Worm (Caenorhabditis elegans) whole organism, L2 larva: Measurements from ENCODE around the gene C16A11.2.

Source experiments
- C34F6.9 ChIP-seq: fragments of 150-350 bp; optimal IDR thresholded peaks from 2 replicates; lab custom pipeline; 2014; ENCODE audit warnings: missing biosample characterization, missing genetic modification characterization
- R02D3.7 ChIP-seq: fragments of 150-350 bp; optimal IDR thresholded peaks from 2 replicates; lab custom pipeline; 2014; ENCODE audit warnings: missing biosample characterization, missing genetic modification characterization
- Y55F3AM.14 ChIP-seq: fragments of 200-800 bp; sonication (Bioruptor generic); optimal IDR thresholded peaks from 2 replicates; lab custom pipeline; 2018; ENCODE audit warnings: mild to moderate bottlenecking, missing genetic modification characterization, missing compliant biosample characterization
- ZK546.5 ChIP-seq: sonication (generic microtip); optimal IDR thresholded peaks from 2 replicates; lab custom pipeline; 2017; ENCODE audit warnings: missing biosample characterization, missing genetic modification characterization
- alr-1 ChIP-seq: fragments of 150-350 bp; optimal IDR thresholded peaks from 2 replicates; lab custom pipeline; 2014; ENCODE audit warnings: missing biosample characterization, missing genetic modification characterization
- aly-2 ChIP-seq: fragments of 150-350 bp; optimal IDR thresholded peaks from 2 replicates; lab custom pipeline; 2014; ENCODE audit warnings: missing biosample characterization, missing genetic modification characterization
- ama-1 ChIP-seq: fragments of 150-350 bp; optimal IDR thresholded peaks from 2 replicates; lab custom pipeline; 2018; ENCODE audit warnings: inconsistent platforms
- blmp-1 ChIP-seq: sonication (generic microtip); optimal IDR thresholded peaks from 2 replicates; lab custom pipeline; 2017; ENCODE audit warnings: missing genetic modification characterization, mild to moderate bottlenecking, missing compliant biosample characterization, antibody characterized with exemption, moderate library complexity; ENCODE audit not compliant: insufficient read depth
- ceh-16 ChIP-seq: fragments of 150-350 bp; optimal IDR thresholded peaks from 2 replicates; lab custom pipeline; 2014; ENCODE audit warnings: missing biosample characterization, missing genetic modification characterization
- ceh-82 ChIP-seq: fragments of 150-350 bp; optimal IDR thresholded peaks from 2 replicates; lab custom pipeline; 2014; ENCODE audit warnings: missing biosample characterization, missing genetic modification characterization
- crh-2 ChIP-seq: sonication (generic microtip); optimal IDR thresholded peaks from 2 replicates; lab custom pipeline; 2017; ENCODE audit warnings: missing biosample characterization, missing genetic modification characterization
- dmd-4 ChIP-seq: sonication (generic microtip); optimal IDR thresholded peaks from 2 replicates; lab custom pipeline; 2017; ENCODE audit warnings: missing biosample characterization, missing genetic modification characterization
- fos-1 ChIP-seq: fragments of 150-350 bp; optimal IDR thresholded peaks from 2 replicates; lab custom pipeline; 2014; ENCODE audit warnings: missing biosample characterization, missing genetic modification characterization
- gmeb-1 ChIP-seq: fragments of 150-350 bp; optimal IDR thresholded peaks from 2 replicates; lab custom pipeline; 2014; ENCODE audit warnings: missing biosample characterization, missing genetic modification characterization
- lin-13 ChIP-seq: fragments of 150-350 bp; optimal IDR thresholded peaks from 2 replicates; lab custom pipeline; 2014; ENCODE audit warnings: missing biosample characterization, missing genetic modification reagents, missing genetic modification characterization
- lsy-2 ChIP-seq, 2 experiments: fragments of 150-350 bp in 1 of 2; sonication (generic microtip) in 1 of 2; optimal IDR thresholded peaks; 2 replicates each; lab custom pipeline; 2014 to 2017; ENCODE audit warnings: missing biosample characterization in 2 of 2, missing genetic modification characterization in 2 of 2
- mab-5 ChIP-seq: fragments of 150-350 bp; optimal IDR thresholded peaks from 2 replicates; lab custom pipeline; 2014; ENCODE audit warnings: missing biosample characterization, missing genetic modification characterization
- mbf-1 ChIP-seq: sonication (generic microtip); optimal IDR thresholded peaks from 2 replicates; lab custom pipeline; 2017; ENCODE audit warnings: missing biosample characterization, missing genetic modification characterization
- mdl-1 ChIP-seq, 2 experiments: fragments of 150-350 bp in 1 of 2; sonication (generic microtip) in 1 of 2; optimal IDR thresholded peaks; 2 replicates each; lab custom pipeline; 2017; ENCODE audit warnings: missing biosample characterization in 2 of 2, missing genetic modification characterization in 2 of 2
- nhr-11 ChIP-seq: fragments of 150-350 bp; optimal IDR thresholded peaks from 2 replicates; lab custom pipeline; 2014; ENCODE audit warnings: missing biosample characterization, missing genetic modification characterization
- nhr-12 ChIP-seq: fragments of 150-350 bp; optimal IDR thresholded peaks from 2 replicates; lab custom pipeline; 2014; ENCODE audit warnings: missing biosample characterization, missing genetic modification characterization
- nhr-129 ChIP-seq: fragments of 150-350 bp; optimal IDR thresholded peaks from 2 replicates; lab custom pipeline; 2014; ENCODE audit warnings: missing biosample characterization, missing genetic modification characterization
- nhr-21 ChIP-seq: fragments of 150-350 bp; optimal IDR thresholded peaks from 2 replicates; lab custom pipeline; 2014; ENCODE audit warnings: missing biosample characterization, missing genetic modification characterization
- nhr-25 ChIP-seq: fragments of 150-350 bp; sonication (generic microtip); optimal IDR thresholded peaks from 3 replicates; lab custom pipeline; 2014; ENCODE audit warnings: missing biosample characterization, missing genetic modification characterization
- nhr-6 ChIP-seq: fragments of 150-350 bp; optimal IDR thresholded peaks from 2 replicates; lab custom pipeline; 2014; ENCODE audit warnings: missing biosample characterization, missing genetic modification characterization
- nhr-77 ChIP-seq: fragments of 150-350 bp; optimal IDR thresholded peaks from 2 replicates; lab custom pipeline; 2014; ENCODE audit warnings: missing biosample characterization, missing genetic modification characterization
- peb-1 ChIP-seq: fragments of 150-350 bp; optimal IDR thresholded peaks from 2 replicates; lab custom pipeline; 2014; ENCODE audit warnings: missing biosample characterization, missing genetic modification characterization
- sem-4 ChIP-seq: fragments of 150-350 bp; optimal IDR thresholded peaks from 2 replicates; lab custom pipeline; 2014; ENCODE audit warnings: missing biosample characterization, missing genetic modification reagents, missing genetic modification characterization
- skn-1 ChIP-seq: sonication (generic microtip); optimal IDR thresholded peaks from 2 replicates; lab custom pipeline; 2017; ENCODE audit warnings: missing biosample characterization, missing genetic modification characterization
- sma-3 ChIP-seq: sonication (generic microtip); optimal IDR thresholded peaks from 2 replicates; lab custom pipeline; 2016; ENCODE audit warnings: missing genetic modification reagents, missing genetic modification characterization, missing compliant biosample characterization
- snpc-4 ChIP-seq: fragments of 150-350 bp; optimal IDR thresholded peaks from 2 replicates; lab custom pipeline; 2014; ENCODE audit warnings: missing biosample characterization, missing genetic modification characterization
- unc-39 ChIP-seq: fragments of 150-350 bp; optimal IDR thresholded peaks from 2 replicates; lab custom pipeline; 2014; ENCODE audit warnings: missing biosample characterization, missing genetic modification characterization
- unc-55 ChIP-seq: fragments of 150-350 bp; sonication (generic microtip); optimal IDR thresholded peaks from 3 replicates; lab custom pipeline; 2014; ENCODE audit warnings: missing biosample characterization, missing genetic modification reagents, missing genetic modification characterization
- unc-62 ChIP-seq: fragments of 150-350 bp; optimal IDR thresholded peaks from 2 replicates; lab custom pipeline; 2014; ENCODE audit warnings: missing biosample characterization, missing genetic modification reagents, missing genetic modification characterization
- ztf-1 ChIP-seq: fragments of 200-800 bp; sonication (Bioruptor generic); conservative IDR thresholded peaks from 2 replicates; pipeline ENCODE4 v1.3.6; 2022; ENCODE audit warnings: missing genetic modification characterization, missing compliant biosample characterization
- ztf-4 ChIP-seq: fragments of 150-350 bp; optimal IDR thresholded peaks from 2 replicates; lab custom pipeline; 2014; ENCODE audit warnings: missing biosample characterization, missing genetic modification characterization

C16A11.2 gene

DNA sequence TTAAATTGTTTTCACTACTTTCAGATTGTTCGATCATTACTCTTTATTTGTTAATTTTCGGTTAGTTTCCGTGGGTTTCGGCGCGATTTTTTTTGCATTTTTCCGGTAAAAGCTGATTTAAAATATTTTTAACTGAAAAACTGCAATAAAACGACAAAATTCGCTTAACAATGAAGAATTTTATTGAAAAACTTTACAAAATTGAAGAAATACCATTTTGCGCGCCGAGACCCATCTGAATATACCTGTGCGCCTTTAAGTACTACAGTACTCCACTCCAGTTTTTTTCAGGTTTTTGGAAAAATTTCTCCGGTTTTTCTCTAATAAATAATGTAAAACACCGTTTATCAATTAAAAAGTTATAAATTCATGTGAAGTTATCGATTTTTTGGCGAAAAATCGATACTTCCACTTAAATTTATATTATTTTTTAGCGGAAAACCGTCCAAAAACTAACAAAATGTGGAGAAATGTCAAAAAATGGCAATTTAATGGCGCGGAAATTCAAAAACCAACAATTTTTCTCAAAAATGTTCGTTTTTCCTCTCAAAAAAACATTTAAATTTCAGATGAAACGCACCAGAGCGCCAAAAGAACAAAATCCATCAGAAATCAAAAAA lies 7.1 kb upstream of the C16A11.2 start, which contains the start of gene C16A11.10:
Gene C16A11.10 (plus strand): TSS at position 570 of the 620 bp plus-strand sequence.
- no peak for TF ChIP-seq blmp-1 (tag; lab: Kevin White, UChicago)
- TF ChIP-seq peb-1 (tag; lab: Kevin White, UChicago): no peak
- TF ChIP-seq alr-1 (tag; lab: Kevin White, UChicago): no peak
- no peak for TF ChIP-seq ceh-82
- no peak for TF ChIP-seq lin-13 (GFP tag; lab: Kevin White, UChicago)
- no peak for TF ChIP-seq nhr-21 (tag; lab: Kevin White, UChicago)
- TF ChIP-seq mab-5 (tag; lab: Kevin White, UChicago): no peak
- no peak for TF ChIP-seq ztf-1 (GFP tag; lab: Robert Waterston, UW)
- no peak for TF ChIP-seq sem-4 (tag; lab: Kevin White, UChicago)
- no peak for TF ChIP-seq R02D3.7 (tag; lab: Kevin White, UChicago)
- TF ChIP-seq snpc-4: no peak
- TF ChIP-seq ama-1 (lab: Kevin White, UChicago): no peak
- TF ChIP-seq lsy-2 (tag; optimal IDR thresholded peaks at IDR 0.05; lab: Kevin White, UChicago): no peak
- TF ChIP-seq C34F6.9: no peak
- TF ChIP-seq fos-1 (tag; lab: Kevin White, UChicago): no peak
- TF ChIP-seq unc-39: no peak
- TF ChIP-seq nhr-6 (tag; lab: Kevin White, UChicago): no peak
- no peak for TF ChIP-seq nhr-12 (tag; lab: Kevin White, UChicago)
- no peak for TF ChIP-seq unc-62
- TF ChIP-seq ztf-4 (tag; lab: Kevin White, UChicago): no peak

DNA sequence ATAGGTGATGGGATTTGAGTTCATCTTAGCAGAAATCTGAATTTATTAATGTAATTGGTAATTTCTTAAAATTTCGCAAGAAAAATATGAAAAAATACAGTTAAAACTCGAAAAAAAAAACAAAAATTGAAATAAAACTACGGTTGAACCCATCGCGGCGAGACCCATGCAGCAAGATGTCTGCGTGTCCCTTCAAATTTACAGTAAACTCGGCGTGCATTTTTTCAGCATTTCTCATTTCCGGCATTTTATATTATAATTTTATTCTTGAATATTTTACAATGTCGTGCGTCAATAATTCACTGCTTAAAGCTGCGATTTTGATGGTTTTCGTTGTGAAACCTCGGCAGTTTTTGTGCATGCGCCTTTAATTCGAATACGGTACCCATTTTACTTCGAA lies 2.0 kb upstream of the C16A11.2 start, which contains the start of gene fbxc-43:
Gene fbxc-43 (minus strand): TSS at position 38 of the 400 bp plus-strand sequence.
- TF ChIP-seq lsy-2 (tag; optimal IDR thresholded peaks at IDR 0.05; lab: Kevin White, UChicago): no peak
- no peak for TF ChIP-seq unc-39
- no peak for TF ChIP-seq nhr-25 (tag; lab: Kevin White, UChicago)
- no peak for TF ChIP-seq peb-1 (tag; lab: Kevin White, UChicago)
- no peak for TF ChIP-seq blmp-1 (tag; lab: Kevin White, UChicago)
- no peak for TF ChIP-seq ceh-82
- no peak for TF ChIP-seq ztf-1 (GFP tag; lab: Robert Waterston, UW)
- no peak for TF ChIP-seq ceh-16
- TF ChIP-seq mbf-1 (tag; lab: Kevin White, UChicago): no peak

DNA sequence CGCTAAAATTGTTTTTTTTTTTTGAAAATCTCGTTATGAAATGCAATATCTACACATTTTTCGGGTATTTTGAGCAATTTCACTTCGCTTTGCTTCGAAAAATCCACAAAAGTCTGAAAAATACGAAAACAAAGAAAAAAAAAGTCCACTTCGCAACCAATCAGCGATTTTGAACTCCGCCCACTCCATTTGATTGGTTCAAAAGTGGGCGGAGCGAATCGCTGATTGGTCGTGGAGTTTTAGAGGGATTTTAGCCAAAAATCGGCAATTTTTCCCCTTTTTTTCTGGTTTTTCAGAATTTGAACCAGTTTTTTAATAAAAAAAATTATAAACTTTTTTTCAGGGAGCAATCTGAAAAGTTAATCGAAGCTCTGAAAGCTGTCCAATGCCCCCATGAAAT lies 960 bp downstream of the C16A11.2 start:
- TF ChIP-seq Y55F3AM.14 (GFP tag; lab: Kevin White, UChicago): no peak
- TF ChIP-seq nhr-11: no peak
- TF ChIP-seq mbf-1 (tag; lab: Kevin White, UChicago): no peak
- TF ChIP-seq mdl-1 (tag; optimal IDR thresholded peaks at IDR 0.05; lab: Kevin White, UChicago): no peak
- TF ChIP-seq ceh-82: no peak
- TF ChIP-seq gmeb-1 (tag; lab: Kevin White, UChicago): no peak

DNA sequence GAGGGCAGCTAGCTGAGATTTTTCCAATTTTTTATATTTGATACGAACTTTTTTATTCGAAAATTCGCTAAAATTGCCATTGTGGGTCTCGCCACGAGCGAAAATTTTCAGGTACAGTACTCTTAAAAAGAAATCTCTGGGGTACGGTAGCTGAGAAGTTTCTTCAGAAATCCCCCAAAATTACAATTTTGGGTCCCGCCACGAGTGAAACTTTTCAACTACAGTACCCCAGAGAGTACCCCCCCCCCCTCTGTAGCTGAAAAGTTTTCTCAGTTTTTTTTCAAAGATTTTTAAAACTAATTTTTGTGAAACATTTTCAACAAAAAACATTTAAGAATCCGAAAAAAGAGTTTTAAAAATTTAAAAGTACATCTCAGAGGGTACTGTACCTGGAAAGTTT lies 7.0 kb downstream of the C16A11.2 start:
- TF ChIP-seq C34F6.9: no peak
- no peak for TF ChIP-seq dmd-4 (tag; lab: Kevin White, UChicago)
- TF ChIP-seq crh-2 (tag; lab: Kevin White, UChicago): no peak
- TF ChIP-seq R02D3.7 (tag; lab: Kevin White, UChicago): no peak
- no peak for TF ChIP-seq ZK546.5 (tag; lab: Kevin White, UChicago)
- no peak for TF ChIP-seq aly-2 (tag; lab: Kevin White, UChicago)
- TF ChIP-seq mbf-1 (tag; lab: Kevin White, UChicago): no peak
- TF ChIP-seq nhr-129 (tag; lab: Kevin White, UChicago): no peak
- TF ChIP-seq fos-1 (tag; lab: Kevin White, UChicago): no peak
- no peak for TF ChIP-seq sma-3 (GFP tag; lab: Kevin White, UChicago)
- no peak for TF ChIP-seq lin-13 (GFP tag; lab: Kevin White, UChicago)
- TF ChIP-seq nhr-21 (tag; lab: Kevin White, UChicago): no peak
- TF ChIP-seq unc-62: no peak
- TF ChIP-seq unc-55 (GFP tag; lab: Kevin White, UChicago): no peak
- TF ChIP-seq mab-5 (tag; lab: Kevin White, UChicago): no peak
- no peak for TF ChIP-seq peb-1 (tag; lab: Kevin White, UChicago)

DNA sequence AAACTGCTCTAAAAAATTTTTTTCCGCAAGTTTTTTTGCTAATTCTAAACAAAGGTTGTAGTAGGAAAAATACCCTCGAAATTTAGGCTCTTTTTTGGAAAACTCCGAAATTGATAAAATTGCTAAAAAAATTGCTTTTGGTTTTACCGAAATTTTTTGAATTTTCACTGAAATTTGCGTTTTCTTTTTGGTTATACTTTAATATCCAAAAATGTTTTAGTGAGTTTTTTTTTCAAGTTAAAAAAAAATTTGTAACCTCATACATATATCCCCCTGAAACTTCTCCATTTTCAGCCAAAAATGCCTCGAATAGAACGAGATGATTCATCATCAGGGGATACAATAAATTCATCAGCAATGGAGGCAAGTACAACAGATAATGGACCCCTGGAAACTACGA lies 8.9 kb downstream of the C16A11.2 start, which contains the start of gene gpa-11:
Gene gpa-11 (plus strand): TSS at position 301 of the 400 bp plus-strand sequence.
- no peak for TF ChIP-seq ZK546.5 (tag; lab: Kevin White, UChicago)
- TF ChIP-seq unc-39: no peak
- TF ChIP-seq fos-1 (tag; lab: Kevin White, UChicago): no peak
- TF ChIP-seq sma-3 (GFP tag; lab: Kevin White, UChicago): no peak
- TF ChIP-seq R02D3.7 (tag; lab: Kevin White, UChicago): no peak
- no peak for TF ChIP-seq gmeb-1 (tag; lab: Kevin White, UChicago)
- TF ChIP-seq nhr-12 (tag; lab: Kevin White, UChicago): no peak
- TF ChIP-seq nhr-77 (tag; lab: Kevin White, UChicago): no peak
- TF ChIP-seq nhr-11: no peak
- no peak for TF ChIP-seq skn-1 (tag; lab: Kevin White, UChicago)
- no peak for TF ChIP-seq Y55F3AM.14 (GFP tag; lab: Kevin White, UChicago)
- no peak for TF ChIP-seq lin-13 (GFP tag; lab: Kevin White, UChicago)
- no peak for TF ChIP-seq mbf-1 (tag; lab: Kevin White, UChicago)
